Fruit fly (Drosophila melanogaster): ENCODE data around the gene CG42729.

DNA sequence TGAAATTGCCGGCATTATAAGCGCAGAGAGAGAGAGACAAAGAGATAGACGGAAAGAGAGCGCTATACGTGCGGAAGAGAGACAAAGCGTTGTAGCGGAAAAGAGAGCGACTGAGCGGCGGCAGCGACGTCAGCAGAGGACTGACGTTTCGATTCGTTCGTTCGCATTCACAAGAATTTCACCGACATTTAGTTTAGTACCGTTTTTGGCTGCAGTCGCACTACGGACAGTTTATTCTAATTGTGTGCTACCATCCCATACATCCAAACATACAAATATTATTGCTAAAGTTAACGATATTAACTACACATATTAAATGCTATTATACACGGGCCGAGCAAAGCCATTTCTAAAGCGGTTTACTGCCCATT is 7.9 kb upstream of the CG42729 start, which contains the start of gene CrebA:
- TF ChIP-seq Ets98B (GFP tag; IDR thresholded peaks at IDR 0.05) (peak; percentile 41; the same call in 1 of the 2 replicates), Pif1B (GFP tag; optimal IDR thresholded peaks at IDR 0.05) (no peak), CG15710 (tag; optimal IDR thresholded peaks at IDR 0.05) (no peak), rn (GFP tag; IDR thresholded peaks at IDR 0.05) (no peak), CG4496 (GFP tag; IDR thresholded peaks at IDR 0.05) (peak; percentile 56), fd96Ca (GFP tag; IDR thresholded peaks at IDR 0.05) (no peak), Snoo (tag; optimal IDR thresholded peaks at IDR 0.05) (no peak), EcR (GFP tag; optimal IDR thresholded peaks at IDR 0.05) (no peak), CG8301 (tag; optimal IDR thresholded peaks at IDR 0.05) (no peak)

Data from whole organism, pupa.